Fruit fly (Drosophila melanogaster) whole organism: ENCODE results near the gene CG46316.

Experiments used
- Dll ChIP-seq: fragments of >200 bp; optimal IDR thresholded peaks from 2 replicates; lab custom pipeline; 2017
- EcR ChIP-seq, 2 experiments: fragments of >200 bp; optimal IDR thresholded peaks; 2 replicates each; lab custom pipeline; 2017; ENCODE audit warnings: missing biosample characterization in 2 of 2, missing genetic modification characterization in 2 of 2, missing genetic modification reagents in 2 of 2
- psq ChIP-seq: fragments of >200 bp; optimal IDR thresholded peaks from 2 replicates; lab custom pipeline; 2017

DNA sequence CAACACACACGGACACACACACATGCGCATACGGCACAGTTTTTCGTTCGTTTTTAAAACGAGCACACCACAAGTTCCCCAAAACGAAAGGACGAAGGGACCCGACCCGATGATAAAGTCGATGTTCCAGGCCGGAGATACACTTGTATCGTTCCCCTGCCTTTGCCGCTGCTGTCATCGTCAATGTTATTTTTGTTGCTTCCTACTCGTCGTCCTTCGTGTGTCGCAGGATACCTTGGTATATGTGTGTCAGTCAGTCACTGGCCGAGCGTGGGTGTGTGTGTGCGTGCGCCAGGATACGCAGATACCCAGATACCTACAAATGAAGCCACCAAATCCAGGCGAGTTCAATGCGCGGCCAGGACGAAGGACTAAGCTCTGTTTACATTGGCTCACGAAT, 49.5 kb upstream of the CG46316 start:
- no peak for TF ChIP-seq psq (lab: Kevin White, UChicago)
- TF ChIP-seq EcR (GFP tag; optimal IDR thresholded peaks at IDR 0.05; lab: Kevin White, UChicago) = no peak
- TF ChIP-seq Dll = no peak
